Fruit fly (Drosophila melanogaster): Measurements from ENCODE around the gene CG7573.

CG7573 gene

DNA sequence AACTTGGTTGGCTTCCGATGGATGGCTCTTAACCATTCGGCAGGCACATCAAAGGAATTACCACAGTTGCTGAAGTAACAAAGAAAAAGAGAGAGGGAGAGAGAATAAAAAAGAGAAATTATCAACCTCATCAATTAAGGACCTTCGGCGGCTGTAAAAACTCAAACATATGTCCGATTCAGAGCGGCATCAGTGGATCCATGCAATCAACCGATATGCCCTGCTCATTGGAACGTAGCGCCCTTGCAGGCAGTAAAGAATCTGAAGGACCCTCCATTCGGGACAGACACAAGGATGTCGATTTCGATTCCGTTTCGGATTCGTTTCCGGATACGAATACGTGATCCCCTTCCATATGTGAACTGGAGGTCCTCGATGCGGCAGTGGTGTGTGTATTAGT, 26.1 kb downstream of the CG7573 start:
- TF ChIP-seq CG1233 (GFP tag; optimal IDR thresholded peaks at IDR 0.05) (no peak), Nf-YA (GFP tag; IDR thresholded peaks at IDR 0.05) (no peak), CG10274 (GFP tag; optimal IDR thresholded peaks at IDR 0.05) (peak; percentile 92), CG8290 (GFP tag; optimal IDR thresholded peaks at IDR 0.05) (no peak), CG8290 (tag; optimal IDR thresholded peaks at IDR 0.05) (no peak), knrl (GFP tag; IDR thresholded peaks at IDR 0.05; ENCODE audit: partially characterized antibody) (no peak), CG2199 (GFP tag; IDR thresholded peaks at IDR 0.05) (peak; percentile 63; the same call in 1 of the 3 replicates), MTF-1 (GFP tag; optimal IDR thresholded peaks at IDR 0.05; ENCODE audit: borderline replicate concordance) (no peak), CG11085 (GFP tag; IDR thresholded peaks at IDR 0.05) (no peak), Med (GFP tag) (peak; percentile 14)

DNA sequence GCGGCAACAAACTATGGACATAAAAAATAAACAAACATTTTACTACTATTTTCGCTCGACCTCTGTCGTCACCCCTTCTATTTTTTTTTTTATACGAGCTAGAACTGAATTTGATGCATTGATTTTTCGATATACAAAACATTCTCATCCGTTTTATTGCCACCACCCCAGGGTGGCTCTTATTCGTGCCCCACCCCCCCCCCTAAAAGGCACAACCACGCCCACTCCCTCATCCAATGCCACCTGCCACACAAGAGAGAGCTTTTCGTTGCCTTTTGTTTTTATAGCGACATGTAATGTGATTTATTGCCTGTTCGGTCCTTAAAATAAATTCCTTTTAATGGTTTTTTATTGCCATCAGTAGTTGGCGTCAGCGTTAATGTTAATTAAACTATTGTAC, 27.7 kb downstream of the CG7573 start:
- 0 out of 3 replicates have a peak, but pooled peaks have one; percentile 21 for TF ChIP-seq Opbp (GFP tag; IDR thresholded peaks at IDR 0.05; ENCODE audit: partially characterized antibody)
- no peak for TF ChIP-seq CG17385 (GFP tag; optimal IDR thresholded peaks at IDR 0.05)
- no peak for TF ChIP-seq CG15269 (tag; optimal IDR thresholded peaks at IDR 0.05)
- no peak for TF ChIP-seq Hr39 (optimal IDR thresholded peaks at IDR 0.05)
- TF ChIP-seq eyg (GFP tag; optimal IDR thresholded peaks at IDR 0.05), result no peak
- TF ChIP-seq row (GFP tag; IDR thresholded peaks at IDR 0.05), result no peak
- no peak for TF ChIP-seq Mad (GFP tag; optimal IDR thresholded peaks at IDR 0.05)
- TF ChIP-seq Hsf (GFP tag; optimal IDR thresholded peaks at IDR 0.05), result no peak
- no peak for TF ChIP-seq jigr1 (GFP tag; IDR thresholded peaks at IDR 0.05)
- TF ChIP-seq sqz (GFP tag; optimal IDR thresholded peaks at IDR 0.05), result peak; percentile 2
- no peak for TF ChIP-seq vvl (GFP tag; IDR thresholded peaks at IDR 0.05)
- TF ChIP-seq chinmo (GFP tag; IDR thresholded peaks at IDR 0.05; ENCODE audit: partially characterized antibody), result 0 out of 4 replicates have a peak, but pooled peaks have one; percentile 6
- TF ChIP-seq abd-A (tag; optimal IDR thresholded peaks at IDR 0.05), result peak; percentile 17
- no peak for TF ChIP-seq CG11696 (GFP tag; IDR thresholded peaks at IDR 0.05)
- TF ChIP-seq esg (GFP tag; conservative IDR thresholded peaks at IDR 0.05), result no peak
- TF ChIP-seq otp (GFP tag; IDR thresholded peaks at IDR 0.05), result 0 out of 3 replicates have a peak, but pooled peaks have one; percentile 28
- no peak for TF ChIP-seq Spps (tag; optimal IDR thresholded peaks at IDR 0.05)
- TF ChIP-seq nmo (GFP tag; optimal IDR thresholded peaks at IDR 0.05), result no peak
- TF ChIP-seq caup (GFP tag; optimal IDR thresholded peaks at IDR 0.05; ENCODE audit: severe bottlenecking), result no peak
- no peak for TF ChIP-seq lmd (GFP tag; IDR thresholded peaks at IDR 0.05)
- TF ChIP-seq CG17361 (GFP tag; IDR thresholded peaks at IDR 0.05), result no peak
- 0 out of 3 replicates have a peak, but pooled peaks have one; percentile 14 for TF ChIP-seq CG6175 (GFP tag; IDR thresholded peaks at IDR 0.05)
- no peak for TF ChIP-seq CG4424 (GFP tag; optimal IDR thresholded peaks at IDR 0.05)
- TF ChIP-seq nerfin-1 (tag; optimal IDR thresholded peaks at IDR 0.05), result no peak
- TF ChIP-seq CG11504 (tag; optimal IDR thresholded peaks at IDR 0.05), result no peak
- TF ChIP-seq CG9797 (GFP tag; optimal IDR thresholded peaks at IDR 0.05), result no peak
- TF ChIP-seq Lim3 (GFP tag; IDR thresholded peaks at IDR 0.05), result no peak
- TF ChIP-seq slbo (GFP tag; IDR thresholded peaks at IDR 0.05), result no peak
- TF ChIP-seq CHES-1-like (GFP tag; optimal IDR thresholded peaks at IDR 0.05), result no peak
- no peak for TF ChIP-seq trh (GFP tag; optimal IDR thresholded peaks at IDR 0.05)
- TF ChIP-seq p53 (GFP tag; optimal IDR thresholded peaks at IDR 0.05), result no peak
- TF ChIP-seq knrl (GFP tag; IDR thresholded peaks at IDR 0.05; ENCODE audit: partially characterized antibody), result no peak
- TF ChIP-seq CG6254 (GFP tag; optimal IDR thresholded peaks at IDR 0.05), result no peak
- no peak for TF ChIP-seq CG13894 (tag; optimal IDR thresholded peaks at IDR 0.05)
- no peak for TF ChIP-seq CG8944 (GFP tag; optimal IDR thresholded peaks at IDR 0.05)
- TF ChIP-seq ap (GFP tag; IDR thresholded peaks at IDR 0.05), result no peak
- TF ChIP-seq pita (GFP tag; optimal IDR thresholded peaks at IDR 0.05), result no peak
- TF ChIP-seq CG8089 (GFP tag; optimal IDR thresholded peaks at IDR 0.05), result no peak
- no peak for TF ChIP-seq Pdp1 (GFP tag; optimal IDR thresholded peaks at IDR 0.05)
- no peak for TF ChIP-seq CrebB (tag; optimal IDR thresholded peaks at IDR 0.05)
- no peak for TF ChIP-seq CG9876 (GFP tag; optimal IDR thresholded peaks at IDR 0.05)
- no peak for TF ChIP-seq her (GFP tag; optimal IDR thresholded peaks at IDR 0.05)

Measured in whole organism, embryonic.